Worm (Caenorhabditis elegans): ENCODE measurements around the gene C52E2.5.

DNA sequence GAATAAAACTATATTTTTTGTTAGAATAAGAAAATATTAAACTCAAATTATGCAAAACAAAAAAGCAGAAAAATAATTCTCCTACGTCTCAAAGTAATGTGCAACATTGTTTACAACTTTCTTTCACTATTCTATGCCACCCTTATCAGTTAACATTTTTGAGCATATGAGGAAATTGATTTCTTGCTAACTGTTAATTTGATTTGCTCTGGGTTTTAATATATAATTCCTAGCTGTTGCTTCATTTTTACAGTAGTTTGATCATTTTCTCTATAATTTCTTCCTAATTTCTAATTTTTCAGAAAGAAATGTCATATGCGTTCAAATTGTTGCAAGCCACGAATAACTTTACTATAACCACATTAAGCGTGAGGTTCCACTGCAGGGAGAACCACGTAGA, 6.5 kb downstream of the C52E2.5 start, which contains the start of gene T08E11.1:
- TF ChIP-seq ama-1 (optimal IDR thresholded peaks at IDR 0.05) (no peak), pes-1 (GFP tag; IDR thresholded peaks at IDR 0.05) (no peak), flt-1 (GFP tag; IDR thresholded peaks at IDR 0.05) (no peak), hmbx-1 (tag; optimal IDR thresholded peaks at IDR 0.05) (no peak), hnd-1 (tag; optimal IDR thresholded peaks at IDR 0.05) (no peak), ceh-36 (tag; optimal IDR thresholded peaks at IDR 0.05) (no peak)

Measured in whole organism, early embryonic.